Worm (Caenorhabditis elegans) whole organism, L2 larva: Measurements from ENCODE around the gene spig-9.
A peak's percentile ranks its signal among the peaks of the same experiment; 100 is the strongest.

ENCODE experiments used
- C34F6.9 ChIP-seq: fragments of 150-350 bp; optimal IDR thresholded peaks from 2 replicates; lab custom pipeline; 2014; ENCODE audit warnings: missing biosample characterization, missing genetic modification characterization
- F13H6.1 ChIP-seq: sonication (generic microtip); optimal IDR thresholded peaks from 2 replicates; lab custom pipeline; 2016; ENCODE audit warnings: missing genetic modification characterization, missing compliant biosample characterization
- R02D3.7 ChIP-seq: fragments of 150-350 bp; optimal IDR thresholded peaks from 2 replicates; lab custom pipeline; 2014; ENCODE audit warnings: missing biosample characterization, missing genetic modification characterization
- Y55F3AM.14 ChIP-seq: fragments of 200-800 bp; sonication (Bioruptor generic); optimal IDR thresholded peaks from 2 replicates; lab custom pipeline; 2018; ENCODE audit warnings: mild to moderate bottlenecking, missing genetic modification characterization, missing compliant biosample characterization
- ZK546.5 ChIP-seq: sonication (generic microtip); optimal IDR thresholded peaks from 2 replicates; lab custom pipeline; 2017; ENCODE audit warnings: missing biosample characterization, missing genetic modification characterization
- alr-1 ChIP-seq: fragments of 150-350 bp; optimal IDR thresholded peaks from 2 replicates; lab custom pipeline; 2014; ENCODE audit warnings: missing biosample characterization, missing genetic modification characterization
- aly-2 ChIP-seq: fragments of 150-350 bp; optimal IDR thresholded peaks from 2 replicates; lab custom pipeline; 2014; ENCODE audit warnings: missing biosample characterization, missing genetic modification characterization
- ama-1 ChIP-seq: fragments of 150-350 bp; optimal IDR thresholded peaks from 2 replicates; lab custom pipeline; 2018; ENCODE audit warnings: inconsistent platforms
- blmp-1 ChIP-seq: sonication (generic microtip); optimal IDR thresholded peaks from 2 replicates; lab custom pipeline; 2017; ENCODE audit warnings: missing genetic modification characterization, mild to moderate bottlenecking, missing compliant biosample characterization, antibody characterized with exemption, moderate library complexity; ENCODE audit not compliant: insufficient read depth
- ceh-16 ChIP-seq: fragments of 150-350 bp; optimal IDR thresholded peaks from 2 replicates; lab custom pipeline; 2014; ENCODE audit warnings: missing biosample characterization, missing genetic modification characterization
- ceh-82 ChIP-seq: fragments of 150-350 bp; optimal IDR thresholded peaks from 2 replicates; lab custom pipeline; 2014; ENCODE audit warnings: missing biosample characterization, missing genetic modification characterization
- crh-2 ChIP-seq: sonication (generic microtip); optimal IDR thresholded peaks from 2 replicates; lab custom pipeline; 2017; ENCODE audit warnings: missing biosample characterization, missing genetic modification characterization
- dmd-4 ChIP-seq: sonication (generic microtip); optimal IDR thresholded peaks from 2 replicates; lab custom pipeline; 2017; ENCODE audit warnings: missing biosample characterization, missing genetic modification characterization
- egl-27 ChIP-seq: sonication (generic microtip); optimal IDR thresholded peaks from 3 replicates; lab custom pipeline; 2017; ENCODE audit warnings: missing biosample characterization, missing genetic modification reagents, missing genetic modification characterization
- elt-1 ChIP-seq: fragments of 150-350 bp; optimal IDR thresholded peaks from 2 replicates; lab custom pipeline; 2014; ENCODE audit warnings: missing biosample characterization, missing genetic modification characterization
- elt-3 ChIP-seq: sonication (generic microtip); optimal IDR thresholded peaks from 2 replicates; lab custom pipeline; 2017; ENCODE audit warnings: missing biosample characterization, missing genetic modification characterization
- fos-1 ChIP-seq: fragments of 150-350 bp; optimal IDR thresholded peaks from 2 replicates; lab custom pipeline; 2014; ENCODE audit warnings: missing biosample characterization, missing genetic modification characterization
- gmeb-1 ChIP-seq: fragments of 150-350 bp; optimal IDR thresholded peaks from 2 replicates; lab custom pipeline; 2014; ENCODE audit warnings: missing biosample characterization, missing genetic modification characterization
- lin-11 ChIP-seq: fragments of 150-350 bp; sonication (generic microtip); optimal IDR thresholded peaks from 2 replicates; lab custom pipeline; 2014; ENCODE audit warnings: missing biosample characterization, missing genetic modification characterization, inconsistent platforms, mixed read lengths
- lin-13 ChIP-seq: fragments of 150-350 bp; optimal IDR thresholded peaks from 2 replicates; lab custom pipeline; 2014; ENCODE audit warnings: missing biosample characterization, missing genetic modification reagents, missing genetic modification characterization
- lin-39 ChIP-seq: fragments of 150-350 bp; optimal IDR thresholded peaks from 2 replicates; lab custom pipeline; 2014; ENCODE audit warnings: missing biosample characterization, missing genetic modification reagents, missing genetic modification characterization
- lsy-2 ChIP-seq, 2 experiments: fragments of 150-350 bp in 1 of 2; sonication (generic microtip) in 1 of 2; optimal IDR thresholded peaks; 2 replicates each; lab custom pipeline; 2014 to 2017; ENCODE audit warnings: missing biosample characterization in 2 of 2, missing genetic modification characterization in 2 of 2
- mab-5 ChIP-seq: fragments of 150-350 bp; optimal IDR thresholded peaks from 2 replicates; lab custom pipeline; 2014; ENCODE audit warnings: missing biosample characterization, missing genetic modification characterization
- mbf-1 ChIP-seq: sonication (generic microtip); optimal IDR thresholded peaks from 2 replicates; lab custom pipeline; 2017; ENCODE audit warnings: missing biosample characterization, missing genetic modification characterization
- mdl-1 ChIP-seq, 2 experiments: fragments of 150-350 bp in 1 of 2; sonication (generic microtip) in 1 of 2; optimal IDR thresholded peaks; 2 replicates each; lab custom pipeline; 2017; ENCODE audit warnings: missing biosample characterization in 2 of 2, missing genetic modification characterization in 2 of 2
- nhr-10 ChIP-seq: sonication (generic microtip); optimal IDR thresholded peaks from 2 replicates; lab custom pipeline; 2017; ENCODE audit warnings: missing biosample characterization, missing genetic modification characterization
- nhr-11 ChIP-seq: fragments of 150-350 bp; optimal IDR thresholded peaks from 2 replicates; lab custom pipeline; 2014; ENCODE audit warnings: missing biosample characterization, missing genetic modification characterization
- nhr-12 ChIP-seq: fragments of 150-350 bp; optimal IDR thresholded peaks from 2 replicates; lab custom pipeline; 2014; ENCODE audit warnings: missing biosample characterization, missing genetic modification characterization
- nhr-129 ChIP-seq: fragments of 150-350 bp; optimal IDR thresholded peaks from 2 replicates; lab custom pipeline; 2014; ENCODE audit warnings: missing biosample characterization, missing genetic modification characterization
- nhr-21 ChIP-seq: fragments of 150-350 bp; optimal IDR thresholded peaks from 2 replicates; lab custom pipeline; 2014; ENCODE audit warnings: missing biosample characterization, missing genetic modification characterization
- nhr-23 ChIP-seq: fragments of 150-350 bp; optimal IDR thresholded peaks from 2 replicates; lab custom pipeline; 2014; ENCODE audit warnings: missing biosample characterization, missing genetic modification reagents, missing genetic modification characterization
- nhr-237 ChIP-seq: fragments of 150-350 bp; optimal IDR thresholded peaks from 2 replicates; lab custom pipeline; 2014; ENCODE audit warnings: missing biosample characterization, missing genetic modification characterization
- nhr-25 ChIP-seq: fragments of 150-350 bp; sonication (generic microtip); optimal IDR thresholded peaks from 3 replicates; lab custom pipeline; 2014; ENCODE audit warnings: missing biosample characterization, missing genetic modification characterization
- nhr-6 ChIP-seq: fragments of 150-350 bp; optimal IDR thresholded peaks from 2 replicates; lab custom pipeline; 2014; ENCODE audit warnings: missing biosample characterization, missing genetic modification characterization
- nhr-77 ChIP-seq: fragments of 150-350 bp; optimal IDR thresholded peaks from 2 replicates; lab custom pipeline; 2014; ENCODE audit warnings: missing biosample characterization, missing genetic modification characterization
- peb-1 ChIP-seq: fragments of 150-350 bp; optimal IDR thresholded peaks from 2 replicates; lab custom pipeline; 2014; ENCODE audit warnings: missing biosample characterization, missing genetic modification characterization
- sem-4 ChIP-seq: fragments of 150-350 bp; optimal IDR thresholded peaks from 2 replicates; lab custom pipeline; 2014; ENCODE audit warnings: missing biosample characterization, missing genetic modification reagents, missing genetic modification characterization
- skn-1 ChIP-seq: sonication (generic microtip); optimal IDR thresholded peaks from 2 replicates; lab custom pipeline; 2017; ENCODE audit warnings: missing biosample characterization, missing genetic modification characterization
- sma-3 ChIP-seq: sonication (generic microtip); optimal IDR thresholded peaks from 2 replicates; lab custom pipeline; 2016; ENCODE audit warnings: missing genetic modification reagents, missing genetic modification characterization, missing compliant biosample characterization
- sma-9 ChIP-seq, 2 experiments: fragments of 150-350 bp in 1 of 2; sonication (generic microtip) in 1 of 2; optimal IDR thresholded peaks; 2 replicates each; lab custom pipeline; 2014 to 2016; ENCODE audit warnings: missing genetic modification characterization in 2 of 2, mild to moderate bottlenecking in 1 of 2, missing biosample characterization in 1 of 2, missing compliant biosample characterization in 1 of 2, missing genetic modification reagents in 1 of 2, moderate library complexity in 1 of 2
- snpc-4 ChIP-seq: fragments of 150-350 bp; optimal IDR thresholded peaks from 2 replicates; lab custom pipeline; 2014; ENCODE audit warnings: missing biosample characterization, missing genetic modification characterization
- unc-39 ChIP-seq: fragments of 150-350 bp; optimal IDR thresholded peaks from 2 replicates; lab custom pipeline; 2014; ENCODE audit warnings: missing biosample characterization, missing genetic modification characterization
- unc-55 ChIP-seq: fragments of 150-350 bp; sonication (generic microtip); optimal IDR thresholded peaks from 3 replicates; lab custom pipeline; 2014; ENCODE audit warnings: missing biosample characterization, missing genetic modification reagents, missing genetic modification characterization
- unc-62 ChIP-seq: fragments of 150-350 bp; optimal IDR thresholded peaks from 2 replicates; lab custom pipeline; 2014; ENCODE audit warnings: missing biosample characterization, missing genetic modification reagents, missing genetic modification characterization
- zag-1 ChIP-seq: fragments of 150-350 bp; optimal IDR thresholded peaks from 2 replicates; lab custom pipeline; 2014; ENCODE audit warnings: missing biosample characterization, missing genetic modification characterization
- ztf-1 ChIP-seq: fragments of 200-800 bp; sonication (Bioruptor generic); conservative IDR thresholded peaks from 2 replicates; pipeline ENCODE4 v1.3.6; 2022; ENCODE audit warnings: missing genetic modification characterization, missing compliant biosample characterization
- ztf-11 ChIP-seq: sonication (generic microtip); optimal IDR thresholded peaks from 2 replicates; lab custom pipeline; 2017; ENCODE audit warnings: missing biosample characterization, missing genetic modification characterization
- ztf-4 ChIP-seq: fragments of 150-350 bp; optimal IDR thresholded peaks from 2 replicates; lab custom pipeline; 2014; ENCODE audit warnings: missing biosample characterization, missing genetic modification characterization

Gene spig-9

ce11 chrV:13656346-13657254 is 44.9 kb upstream of the spig-9 start:
- TF ChIP-seq fos-1 (tag; lab: Kevin White, UChicago) (peak; percentile 89), skn-1 (tag; lab: Kevin White, UChicago) (peak; percentile 43), nhr-23 (tag; lab: Kevin White, UChicago) (no peak), Y55F3AM.14 (GFP tag; lab: Kevin White, UChicago) (peak; percentile 21), nhr-77 (tag; lab: Kevin White, UChicago) (no peak), ama-1 (lab: Kevin White, UChicago) (peak; percentile 69), nhr-21 (tag; lab: Kevin White, UChicago) (peak; percentile 97), ceh-82 (tag; lab: Kevin White, UChicago) (no peak), elt-1 (tag; lab: Kevin White, UChicago) (no peak), nhr-129 (tag; lab: Kevin White, UChicago) (peak; percentile 75), nhr-6 (tag; lab: Kevin White, UChicago) (no peak), unc-55 (GFP tag; lab: Kevin White, UChicago) (no peak), nhr-25 (tag; lab: Kevin White, UChicago) (peak; percentile 90), unc-39 (no peak), lsy-2 (tag; optimal IDR thresholded peaks at IDR 0.05; lab: Kevin White, UChicago) (peak in 1 of 2 experiments; percentile 60), unc-62 (GFP tag; lab: Kevin White, UChicago) (no peak), C34F6.9 (tag; lab: Kevin White, UChicago) (no peak), mdl-1 (tag; optimal IDR thresholded peaks at IDR 0.05; lab: Kevin White, UChicago) (peak; percentile 44 to 75), alr-1 (peak; percentile 68), ztf-4 (tag; lab: Kevin White, UChicago) (peak; percentile 53), sma-9 (GFP tag; optimal IDR thresholded peaks at IDR 0.05; lab: Kevin White, UChicago) (peak; percentile 85), sma-9 (tag; optimal IDR thresholded peaks at IDR 0.05; lab: Kevin White, UChicago) (no peak), nhr-11 (tag; lab: Kevin White, UChicago) (no peak), lin-39 (tag; lab: Kevin White, UChicago) (no peak), ztf-1 (GFP tag; lab: Robert Waterston, UW) (no peak), lin-13 (no peak), snpc-4 (peak; percentile 43), dmd-4 (no peak), mab-5 (tag; lab: Kevin White, UChicago) (no peak), gmeb-1 (tag; lab: Kevin White, UChicago) (peak; percentile 48), nhr-237 (tag; lab: Kevin White, UChicago) (no peak), crh-2 (tag; lab: Kevin White, UChicago) (peak; percentile 65), lin-11 (tag; lab: Kevin White, UChicago) (no peak), blmp-1 (peak; percentile 93), ZK546.5 (tag; lab: Kevin White, UChicago) (no peak), aly-2 (tag; lab: Kevin White, UChicago) (no peak), R02D3.7 (tag; lab: Kevin White, UChicago) (no peak), F13H6.1 (tag; lab: Kevin White, UChicago) (peak; percentile 83), ztf-11 (tag; lab: Kevin White, UChicago) (no peak), elt-3 (tag; lab: Kevin White, UChicago) (no peak), sem-4 (tag; lab: Kevin White, UChicago) (no peak), mbf-1 (tag; lab: Kevin White, UChicago) (no peak), nhr-10 (tag; lab: Kevin White, UChicago) (no peak), zag-1 (tag; lab: Kevin White, UChicago) (no peak), nhr-12 (tag; lab: Kevin White, UChicago) (no peak), ceh-16 (tag; lab: Kevin White, UChicago) (no peak), peb-1 (no peak), sma-3 (peak; percentile 90), egl-27 (tag; lab: Kevin White, UChicago) (peak; percentile 39)
